Worm (Caenorhabditis elegans) whole organism, L3 larva: Measurements from ENCODE around the gene msrp-7.

ENCODE experiments used
- R02D3.7 ChIP-seq: fragments of 150-350 bp; optimal IDR thresholded peaks from 2 replicates; lab custom pipeline; 2014; ENCODE audit warnings: missing biosample characterization, missing genetic modification characterization
- ZK546.5 ChIP-seq: sonication (generic microtip); optimal IDR thresholded peaks from 2 replicates; lab custom pipeline; 2017; ENCODE audit warnings: missing biosample characterization, missing genetic modification characterization
- aly-2 ChIP-seq: fragments of 150-350 bp; optimal IDR thresholded peaks from 2 replicates; lab custom pipeline; 2014; ENCODE audit warnings: missing biosample characterization, missing genetic modification characterization
- ama-1 ChIP-seq: fragments of 150-350 bp; optimal IDR thresholded peaks from 2 replicates; lab custom pipeline; 2018
- ceh-16 ChIP-seq: sonication (generic microtip); optimal IDR thresholded peaks from 2 replicates; lab custom pipeline; 2017; ENCODE audit warnings: missing biosample characterization, missing genetic modification characterization
- ceh-28 ChIP-seq: fragments of 150-350 bp; optimal IDR thresholded peaks from 2 replicates; lab custom pipeline; 2014; ENCODE audit warnings: missing biosample characterization, missing genetic modification reagents, missing genetic modification characterization
- ceh-82 ChIP-seq: fragments of 150-350 bp; optimal IDR thresholded peaks from 2 replicates; lab custom pipeline; 2014; ENCODE audit warnings: missing biosample characterization, missing genetic modification characterization
- ceh-9 ChIP-seq: sonication (generic microtip); optimal IDR thresholded peaks from 2 replicates; lab custom pipeline; 2018; ENCODE audit warnings: missing biosample characterization, missing genetic modification characterization
- daf-12 ChIP-seq: fragments of 150-350 bp; optimal IDR thresholded peaks from 2 replicates; lab custom pipeline; 2014; ENCODE audit warnings: missing biosample characterization, missing genetic modification reagents, missing genetic modification characterization
- egl-27 ChIP-seq: sonication (generic microtip); optimal IDR thresholded peaks from 4 replicates; lab custom pipeline; 2017; ENCODE audit warnings: missing biosample characterization, missing genetic modification reagents, missing genetic modification characterization
- egl-5 ChIP-seq: fragments of 150-350 bp; optimal IDR thresholded peaks from 2 replicates; lab custom pipeline; 2017; ENCODE audit warnings: missing biosample characterization, missing genetic modification reagents, missing genetic modification characterization, inconsistent platforms
- elt-1 ChIP-seq: fragments of 150-350 bp; optimal IDR thresholded peaks from 2 replicates; lab custom pipeline; 2014; ENCODE audit warnings: missing biosample characterization, missing genetic modification characterization
- elt-2 ChIP-seq: sonication (generic microtip); optimal IDR thresholded peaks from 2 replicates; lab custom pipeline; 2016; ENCODE audit warnings: missing genetic modification reagents, mild to moderate bottlenecking, missing genetic modification characterization, missing compliant biosample characterization
- elt-3 ChIP-seq, 3 experiments: fragments of 150-350 bp in 1 of 3; sonication (generic microtip) in 2 of 3; optimal IDR thresholded peaks; 2 replicates in 2 of 3; 4 replicates in 1 of 3; lab custom pipeline; 2014 to 2017; ENCODE audit warnings: missing biosample characterization in 3 of 3, missing genetic modification characterization in 3 of 3
- eor-1 ChIP-seq, 2 experiments: fragments of 150-350 bp; optimal IDR thresholded peaks; 2 replicates each; lab custom pipeline; 2014 to 2018; ENCODE audit warnings: missing biosample characterization in 2 of 2, missing genetic modification characterization in 2 of 2
- fkh-10 ChIP-seq: sonication (generic microtip); optimal IDR thresholded peaks from 2 replicates; lab custom pipeline; 2017; ENCODE audit warnings: missing biosample characterization, missing genetic modification reagents, missing genetic modification characterization
- fkh-2 ChIP-seq: fragments of 150-350 bp; optimal IDR thresholded peaks from 2 replicates; lab custom pipeline; 2014; ENCODE audit warnings: missing biosample characterization, missing genetic modification reagents, missing genetic modification characterization
- fos-1 ChIP-seq: fragments of 150-350 bp; optimal IDR thresholded peaks from 2 replicates; lab custom pipeline; 2014; ENCODE audit warnings: missing biosample characterization, missing genetic modification characterization
- hmg-11 ChIP-seq: sonication (generic microtip); optimal IDR thresholded peaks from 2 replicates; lab custom pipeline; 2016; ENCODE audit warnings: missing genetic modification characterization, missing compliant biosample characterization
- jun-1 ChIP-seq: fragments of 150-350 bp; optimal IDR thresholded peaks from 2 replicates; lab custom pipeline; 2014; ENCODE audit warnings: missing biosample characterization, missing genetic modification reagents, missing genetic modification characterization
- lin-15B ChIP-seq: fragments of 150-350 bp; optimal IDR thresholded peaks from 2 replicates; lab custom pipeline; 2014; ENCODE audit warnings: missing biosample characterization, missing genetic modification characterization
- lin-39 ChIP-seq: fragments of 150-350 bp; optimal IDR thresholded peaks from 2 replicates; lab custom pipeline; 2018; ENCODE audit warnings: missing biosample characterization, missing genetic modification reagents, missing genetic modification characterization
- lsy-12 ChIP-seq: sonication (generic microtip); optimal IDR thresholded peaks from 2 replicates; lab custom pipeline; 2016; ENCODE audit warnings: mild to moderate bottlenecking, missing genetic modification characterization, missing compliant biosample characterization
- mdl-1 ChIP-seq: fragments of 150-350 bp; optimal IDR thresholded peaks from 2 replicates; lab custom pipeline; 2014; ENCODE audit warnings: missing biosample characterization, missing genetic modification characterization
- mml-1 ChIP-seq: fragments of 150-350 bp; sonication (generic microtip); optimal IDR thresholded peaks from 3 replicates; lab custom pipeline; 2014; ENCODE audit warnings: missing biosample characterization, missing genetic modification characterization
- nfya-1 ChIP-seq: sonication (generic microtip); optimal IDR thresholded peaks from 2 replicates; lab custom pipeline; 2017; ENCODE audit warnings: missing genetic modification characterization, mild to moderate bottlenecking, missing compliant biosample characterization, antibody characterized with exemption, moderate library complexity; ENCODE audit not compliant: insufficient read depth
- nhr-11 ChIP-seq: fragments of 150-350 bp; optimal IDR thresholded peaks from 2 replicates; lab custom pipeline; 2014; ENCODE audit warnings: missing biosample characterization, missing genetic modification characterization
- nhr-12 ChIP-seq: fragments of 150-350 bp; optimal IDR thresholded peaks from 2 replicates; lab custom pipeline; 2014; ENCODE audit warnings: missing biosample characterization, missing genetic modification characterization
- nhr-23 ChIP-seq: fragments of 150-350 bp; optimal IDR thresholded peaks from 2 replicates; lab custom pipeline; 2014; ENCODE audit warnings: missing biosample characterization, missing genetic modification reagents, missing genetic modification characterization
- nhr-237 ChIP-seq: fragments of 150-350 bp; optimal IDR thresholded peaks from 2 replicates; lab custom pipeline; 2014; ENCODE audit warnings: missing biosample characterization, missing genetic modification characterization
- nhr-25 ChIP-seq: sonication (generic microtip); optimal IDR thresholded peaks from 2 replicates; lab custom pipeline; 2017; ENCODE audit warnings: missing biosample characterization, missing genetic modification characterization
- nhr-28 ChIP-seq: fragments of 150-350 bp; optimal IDR thresholded peaks from 2 replicates; lab custom pipeline; 2014; ENCODE audit warnings: missing biosample characterization, missing genetic modification characterization
- nhr-43 ChIP-seq: sonication (generic microtip); optimal IDR thresholded peaks from 2 replicates; lab custom pipeline; 2016; ENCODE audit warnings: mild to moderate bottlenecking, missing genetic modification characterization, missing compliant biosample characterization; ENCODE audit not compliant: poor library complexity, severe bottlenecking
- nhr-67 ChIP-seq: fragments of 150-350 bp; optimal IDR thresholded peaks from 2 replicates; lab custom pipeline; 2014; ENCODE audit warnings: missing biosample characterization, missing genetic modification characterization
- nhr-76 ChIP-seq: fragments of 150-350 bp; sonication (generic microtip); optimal IDR thresholded peaks from 5 replicates; lab custom pipeline; 2014; ENCODE audit warnings: missing biosample characterization, missing genetic modification characterization
- nhr-77 ChIP-seq: fragments of 150-350 bp; optimal IDR thresholded peaks from 2 replicates; lab custom pipeline; 2014; ENCODE audit warnings: missing biosample characterization, missing genetic modification characterization
- pha-4 ChIP-seq: fragments of 150-350 bp; optimal IDR thresholded peaks from 2 replicates; lab custom pipeline; 2014; ENCODE audit warnings: missing biosample characterization, missing genetic modification reagents, missing genetic modification characterization
- pqm-1 ChIP-seq: fragments of 150-350 bp; optimal IDR thresholded peaks from 2 replicates; lab custom pipeline; 2017; ENCODE audit warnings: missing biosample characterization, missing genetic modification characterization, inconsistent platforms
- sea-2 ChIP-seq: fragments of 150-350 bp; sonication (generic microtip); optimal IDR thresholded peaks from 4 replicates; lab custom pipeline; 2014; ENCODE audit warnings: missing biosample characterization, missing genetic modification reagents, missing genetic modification characterization
- skn-1 ChIP-seq: fragments of 150-350 bp; optimal IDR thresholded peaks from 2 replicates; lab custom pipeline; 2014; ENCODE audit warnings: missing biosample characterization, missing genetic modification characterization
- snpc-4 ChIP-seq: fragments of 150-350 bp; optimal IDR thresholded peaks from 2 replicates; lab custom pipeline; 2014; ENCODE audit warnings: missing biosample characterization, missing genetic modification characterization
- tbx-2 ChIP-seq: sonication (generic microtip); optimal IDR thresholded peaks from 2 replicates; lab custom pipeline; 2016; ENCODE audit warnings: mild to moderate bottlenecking, missing genetic modification characterization, missing compliant biosample characterization
- unc-39 ChIP-seq: sonication (generic microtip); optimal IDR thresholded peaks from 4 replicates; lab custom pipeline; 2017; ENCODE audit warnings: missing biosample characterization, missing genetic modification characterization
- unc-62 ChIP-seq: fragments of 150-350 bp; sonication (generic microtip); optimal IDR thresholded peaks from 4 replicates; lab custom pipeline; 2014; ENCODE audit warnings: missing biosample characterization, missing genetic modification reagents, missing genetic modification characterization
- zag-1 ChIP-seq: fragments of 150-350 bp; optimal IDR thresholded peaks from 2 replicates; lab custom pipeline; 2014; ENCODE audit warnings: missing biosample characterization, missing genetic modification characterization
- ztf-11 ChIP-seq: fragments of 150-350 bp; optimal IDR thresholded peaks from 2 replicates; lab custom pipeline; 2014; ENCODE audit warnings: missing biosample characterization, missing genetic modification characterization
- ztf-4 ChIP-seq: fragments of 150-350 bp; optimal IDR thresholded peaks from 2 replicates; lab custom pipeline; 2014; ENCODE audit warnings: missing biosample characterization, missing genetic modification characterization

msrp-7 gene

ce11 chrII:10834717-10835116, 23.9 kb downstream of the msrp-7 start:
- no peak for TF ChIP-seq skn-1
- TF ChIP-seq elt-3 (tag; optimal IDR thresholded peaks at IDR 0.05; lab: Kevin White, UChicago): no peak
- TF ChIP-seq pha-4 (tag; lab: Kevin White, UChicago): no peak
- TF ChIP-seq ceh-9: no peak
- TF ChIP-seq ztf-4 (tag; lab: Kevin White, UChicago): no peak
- no peak for TF ChIP-seq elt-2 (tag; lab: Kevin White, UChicago)
- TF ChIP-seq daf-12 (tag; lab: Kevin White, UChicago): no peak
- TF ChIP-seq ZK546.5 (tag; lab: Kevin White, UChicago): no peak
- no peak for TF ChIP-seq nhr-43
- no peak for TF ChIP-seq nhr-67 (tag; lab: Kevin White, UChicago)
- TF ChIP-seq mdl-1 (tag; lab: Kevin White, UChicago): no peak
- no peak for TF ChIP-seq lin-15B (tag; lab: Kevin White, UChicago)
- no peak for TF ChIP-seq ceh-16 (tag; lab: Kevin White, UChicago)
- TF ChIP-seq unc-62 (GFP tag; lab: Kevin White, UChicago): no peak
- no peak for TF ChIP-seq mml-1 (tag; lab: Kevin White, UChicago)

ce11 chrII:10838550-10838949, 27.8 kb downstream of the msrp-7 start:
- TF ChIP-seq nfya-1 (tag; lab: Kevin White, UChicago) (peak; percentile 73), fos-1 (tag; lab: Kevin White, UChicago) (no peak), ceh-9 (no peak), nhr-77 (tag; lab: Kevin White, UChicago) (no peak), ztf-11 (tag; lab: Kevin White, UChicago) (no peak)
- TF ChIP-seq, all 47 proteins: peak for 1

ce11 chrII:10840067-10840466, 29.3 kb downstream of the msrp-7 start:
- peak; percentile 20 for TF ChIP-seq snpc-4 (tag; lab: Kevin White, UChicago)
- no peak for TF ChIP-seq mml-1 (tag; lab: Kevin White, UChicago)
- peak; percentile 74 for TF ChIP-seq lsy-12 (tag; lab: Kevin White, UChicago)
- peak; percentile 52 for TF ChIP-seq ama-1 (lab: Kevin White, UChicago)
- peak; percentile 90 for TF ChIP-seq hmg-11
- TF ChIP-seq pha-4 (tag; lab: Kevin White, UChicago): peak; percentile 78
- TF ChIP-seq ztf-4 (tag; lab: Kevin White, UChicago): peak; percentile 68
- TF ChIP-seq ceh-28 (tag; lab: Kevin White, UChicago): no peak
- TF ChIP-seq nhr-43: peak; percentile 83
- no peak for TF ChIP-seq nhr-28 (tag; lab: Kevin White, UChicago)
- TF ChIP-seq elt-3 (tag; optimal IDR thresholded peaks at IDR 0.05; lab: Kevin White, UChicago): peak in 1 of 3 experiments; percentile 81
- TF ChIP-seq eor-1 (tag; optimal IDR thresholded peaks at IDR 0.05; lab: Kevin White, UChicago): no peak
- no peak for TF ChIP-seq ceh-16 (tag; lab: Kevin White, UChicago)
- no peak for TF ChIP-seq fos-1 (tag; lab: Kevin White, UChicago)
- TF ChIP-seq nhr-77 (tag; lab: Kevin White, UChicago): peak; percentile 77
- peak; percentile 8 for TF ChIP-seq fkh-10 (GFP tag; lab: Kevin White, UChicago)
- TF ChIP-seq mdl-1 (tag; lab: Kevin White, UChicago): no peak
- TF ChIP-seq zag-1 (tag; lab: Kevin White, UChicago): no peak
- TF ChIP-seq elt-1 (tag; lab: Kevin White, UChicago): no peak
- peak; percentile 72 for TF ChIP-seq jun-1 (tag; lab: Kevin White, UChicago)
- no peak for TF ChIP-seq nhr-67 (tag; lab: Kevin White, UChicago)
- TF ChIP-seq elt-2 (tag; lab: Kevin White, UChicago): peak; percentile 58
- TF ChIP-seq ceh-9: no peak
- peak; percentile 12 for TF ChIP-seq skn-1
- TF ChIP-seq tbx-2 (tag; lab: Kevin White, UChicago): peak; percentile 62
- TF ChIP-seq lin-39 (tag; lab: Kevin White, UChicago): peak; percentile 94
- TF ChIP-seq lin-15B (tag; lab: Kevin White, UChicago): peak; percentile 45
- TF ChIP-seq pqm-1 (tag; lab: Kevin White, UChicago): peak; percentile 36
- peak; percentile 40 for TF ChIP-seq unc-62 (GFP tag; lab: Kevin White, UChicago)
- TF ChIP-seq ztf-11 (tag; lab: Kevin White, UChicago): peak; percentile 28
- TF ChIP-seq nhr-237 (tag; lab: Kevin White, UChicago): no peak
- TF ChIP-seq daf-12 (tag; lab: Kevin White, UChicago): no peak
- TF ChIP-seq sea-2 (GFP tag; lab: Kevin White, UChicago): no peak
- no peak for TF ChIP-seq egl-27
- TF ChIP-seq nfya-1 (tag; lab: Kevin White, UChicago): peak; percentile 79
- TF ChIP-seq nhr-11 (tag; lab: Kevin White, UChicago): peak; percentile 46
- TF ChIP-seq egl-5 (tag; lab: Kevin White, UChicago): no peak
- TF ChIP-seq fkh-2 (tag; lab: Kevin White, UChicago): no peak
- TF ChIP-seq aly-2: no peak
- TF ChIP-seq R02D3.7 (tag; lab: Kevin White, UChicago): peak; percentile 43
- no peak for TF ChIP-seq unc-39 (tag; lab: Kevin White, UChicago)
- TF ChIP-seq nhr-23 (tag; lab: Kevin White, UChicago): peak; percentile 44
- no peak for TF ChIP-seq ceh-82 (tag; lab: Kevin White, UChicago)
- TF ChIP-seq nhr-76 (tag; lab: Kevin White, UChicago): no peak
- TF ChIP-seq nhr-12 (tag; lab: Kevin White, UChicago): no peak
- peak; percentile 71 for TF ChIP-seq nhr-25 (tag; lab: Kevin White, UChicago)
- TF ChIP-seq ZK546.5 (tag; lab: Kevin White, UChicago): no peak
